Worm (Caenorhabditis elegans): ENCODE measurements around the gene F59A6.2.

Gene F59A6.2

ce11 chrII:5022381-5022855, 7.9 kb downstream of the F59A6.2 start, which contains the start of the genes nsy-1 and F59A6.13:
TSS of gene nsy-1 (plus strand) at chrII:5022757.
TSS of gene F59A6.13 (plus strand) at chrII:5022805.
- TF ChIP-seq flt-1 (GFP tag; IDR thresholded peaks at IDR 0.05) = no peak
- no peak for TF ChIP-seq tab-1 (GFP tag; IDR thresholded peaks at IDR 0.05)
- TF ChIP-seq T22C8.4 (GFP tag; IDR thresholded peaks at IDR 0.05) = no peak
- TF ChIP-seq ref-1 (GFP tag; conservative IDR thresholded peaks at IDR 0.05) = no peak
- TF ChIP-seq cog-1 (tag; optimal IDR thresholded peaks at IDR 0.05) = no peak
- no peak for TF ChIP-seq klf-2 (GFP tag; conservative IDR thresholded peaks at IDR 0.05)
- TF ChIP-seq ztf-29 (GFP tag; IDR thresholded peaks at IDR 0.05) = no peak
- TF ChIP-seq ztf-23 (GFP tag; IDR thresholded peaks at IDR 0.05) = no peak
- no peak for TF ChIP-seq med-1 (GFP tag; optimal IDR thresholded peaks at IDR 0.05; ENCODE audit: insufficient read depth)

- TF ChIP-seq flt-1 (GFP tag; IDR thresholded peaks at IDR 0.05) (no peak), klf-2 (GFP tag; conservative IDR thresholded peaks at IDR 0.05) (no peak), tab-1 (GFP tag; IDR thresholded peaks at IDR 0.05) (no peak)
Measured at ce11 chrII:5027952-5028351, 13.5 kb downstream of the F59A6.2 start.

ce11 chrII:5031612-5032011, 17.1 kb downstream of the F59A6.2 start, which contains the start of gene wdr-83:
TSS of gene wdr-83 (minus strand) at chrII:5031712.
- TF ChIP-seq ref-1 (GFP tag; conservative IDR thresholded peaks at IDR 0.05) = no peak

- TF ChIP-seq flt-1 (GFP tag; IDR thresholded peaks at IDR 0.05) (peak; percentile 97), ref-1 (GFP tag; conservative IDR thresholded peaks at IDR 0.05) (peak; percentile 93), T22C8.4 (GFP tag; IDR thresholded peaks at IDR 0.05) (peak; percentile 95), klf-2 (GFP tag; conservative IDR thresholded peaks at IDR 0.05) (peak; percentile 89), tab-1 (GFP tag; IDR thresholded peaks at IDR 0.05) (peak; percentile 97), ztf-29 (GFP tag; IDR thresholded peaks at IDR 0.05) (peak; percentile 99), ztf-23 (GFP tag; IDR thresholded peaks at IDR 0.05) (peak; percentile 93), med-1 (GFP tag; optimal IDR thresholded peaks at IDR 0.05; ENCODE audit: insufficient read depth) (peak; percentile 74), cog-1 (tag; optimal IDR thresholded peaks at IDR 0.05) (peak; percentile 95)
Measured at ce11 chrII:5032669-5033068, 18.2 kb downstream of the F59A6.2 start.

ce11 chrII:5033935-5034334, 19.4 kb downstream of the F59A6.2 start, which contains the start of gene F33G12.3:
TSS of gene F33G12.3 (minus strand) at chrII:5034035.
- TF ChIP-seq klf-2 (GFP tag; conservative IDR thresholded peaks at IDR 0.05) = no peak
- TF ChIP-seq tab-1 (GFP tag; IDR thresholded peaks at IDR 0.05) = no peak
- TF ChIP-seq cog-1 (tag; optimal IDR thresholded peaks at IDR 0.05) = no peak
- TF ChIP-seq flt-1 (GFP tag; IDR thresholded peaks at IDR 0.05) = no peak
- no peak for TF ChIP-seq med-1 (GFP tag; optimal IDR thresholded peaks at IDR 0.05; ENCODE audit: insufficient read depth)
- no peak for TF ChIP-seq ztf-29 (GFP tag; IDR thresholded peaks at IDR 0.05)
- no peak for TF ChIP-seq T22C8.4 (GFP tag; IDR thresholded peaks at IDR 0.05)
- TF ChIP-seq ref-1 (GFP tag; conservative IDR thresholded peaks at IDR 0.05) = no peak
- TF ChIP-seq ztf-23 (GFP tag; IDR thresholded peaks at IDR 0.05) = no peak

ce11 chrII:5036128-5036527, 21.6 kb downstream of the F59A6.2 start, which contains the start of gene lrr-1:
TSS of gene lrr-1 (minus strand) at chrII:5036439.
- TF ChIP-seq klf-2 (GFP tag; conservative IDR thresholded peaks at IDR 0.05) (no peak), flt-1 (GFP tag; IDR thresholded peaks at IDR 0.05) (no peak), med-1 (GFP tag; optimal IDR thresholded peaks at IDR 0.05; ENCODE audit: insufficient read depth) (no peak), tab-1 (GFP tag; IDR thresholded peaks at IDR 0.05) (no peak), ref-1 (GFP tag; conservative IDR thresholded peaks at IDR 0.05) (no peak), cog-1 (tag; optimal IDR thresholded peaks at IDR 0.05) (no peak), ztf-23 (GFP tag; IDR thresholded peaks at IDR 0.05) (no peak), T22C8.4 (GFP tag; IDR thresholded peaks at IDR 0.05) (no peak), ztf-29 (GFP tag; IDR thresholded peaks at IDR 0.05) (no peak)

ce11 chrII:5039912-5040311, 25.4 kb downstream of the F59A6.2 start, which contains the start of gene golg-2:
TSS of gene golg-2 (minus strand) at chrII:5040091.
- TF ChIP-seq T22C8.4 (GFP tag; IDR thresholded peaks at IDR 0.05) (no peak), ztf-23 (GFP tag; IDR thresholded peaks at IDR 0.05) (no peak), tab-1 (GFP tag; IDR thresholded peaks at IDR 0.05) (no peak), cog-1 (tag; optimal IDR thresholded peaks at IDR 0.05) (no peak), klf-2 (GFP tag; conservative IDR thresholded peaks at IDR 0.05) (no peak), flt-1 (GFP tag; IDR thresholded peaks at IDR 0.05) (no peak), ztf-29 (GFP tag; IDR thresholded peaks at IDR 0.05) (no peak), ref-1 (GFP tag; conservative IDR thresholded peaks at IDR 0.05) (no peak), med-1 (GFP tag; optimal IDR thresholded peaks at IDR 0.05; ENCODE audit: insufficient read depth) (no peak)

ce11 chrII:5040631-5041156, 26.2 kb downstream of the F59A6.2 start, which contains the start of gene F33G12.7:
TSS of gene F33G12.7 (minus strand) at chrII:5040681.
- TF ChIP-seq med-1 (GFP tag; optimal IDR thresholded peaks at IDR 0.05; ENCODE audit: insufficient read depth) = no peak
- no peak for TF ChIP-seq ztf-23 (GFP tag; IDR thresholded peaks at IDR 0.05)

- TF ChIP-seq flt-1 (GFP tag; IDR thresholded peaks at IDR 0.05) (no peak), ref-1 (GFP tag; conservative IDR thresholded peaks at IDR 0.05) (no peak), ztf-23 (GFP tag; IDR thresholded peaks at IDR 0.05) (no peak), T22C8.4 (GFP tag; IDR thresholded peaks at IDR 0.05) (no peak), klf-2 (GFP tag; conservative IDR thresholded peaks at IDR 0.05) (no peak), ztf-29 (GFP tag; IDR thresholded peaks at IDR 0.05) (no peak), tab-1 (GFP tag; IDR thresholded peaks at IDR 0.05) (no peak), med-1 (GFP tag; optimal IDR thresholded peaks at IDR 0.05; ENCODE audit: insufficient read depth) (no peak)
Measured at ce11 chrII:5042381-5042930, 28.0 kb downstream of the F59A6.2 start.
